Worm (Caenorhabditis elegans) whole organism, young adult: Measurements from ENCODE around the gene Y116F11B.13.

Experiments
- B0261.1 ChIP-seq: sonication (generic microtip); optimal IDR thresholded peaks from 2 replicates; lab custom pipeline; 2016; ENCODE audit warnings: mild to moderate bottlenecking, missing genetic modification characterization, moderate library complexity, missing compliant biosample characterization
- F22D6.2 ChIP-seq: sonication (generic microtip); optimal IDR thresholded peaks from 2 replicates; lab custom pipeline; 2016; ENCODE audit warnings: mild to moderate bottlenecking, missing genetic modification characterization, missing compliant biosample characterization
- F49E8.2 ChIP-seq: sonication (generic microtip); optimal IDR thresholded peaks from 3 replicates; lab custom pipeline; 2017; ENCODE audit warnings: missing genetic modification characterization, mild to moderate bottlenecking, missing compliant biosample characterization, antibody characterized with exemption, moderate library complexity; ENCODE audit not compliant: insufficient read depth
- F57A8.1 ChIP-seq: fragments of 200-800 bp; sonication (Bioruptor generic); optimal IDR thresholded peaks from 2 replicates; lab custom pipeline; 2018; ENCODE audit warnings: mild to moderate bottlenecking, missing genetic modification characterization, moderate library complexity, missing compliant biosample characterization
- F57C9.4 ChIP-seq: sonication (generic microtip); optimal IDR thresholded peaks from 2 replicates; lab custom pipeline; 2017; ENCODE audit warnings: mild to moderate bottlenecking, missing genetic modification characterization, missing compliant biosample characterization
- T26A5.8 ChIP-seq: sonication (generic microtip); optimal IDR thresholded peaks from 2 replicates; lab custom pipeline; 2016; ENCODE audit warnings: missing genetic modification characterization, missing compliant biosample characterization
- Y67H2A.10 ChIP-seq: fragments of 200-800 bp; sonication (Bioruptor generic); conservative IDR thresholded peaks from 2 replicates; pipeline ENCODE4 v1.3.6; 2022; ENCODE audit warnings: missing genetic modification reagents, missing genetic modification characterization, missing compliant biosample characterization
- egl-44 ChIP-seq: fragments of 200-800 bp; sonication (Bioruptor generic); IDR thresholded peaks from 2 replicates; pipeline ENCODE4 v1.3.6; 2022; ENCODE audit warnings: missing genetic modification reagents, missing genetic modification characterization, missing compliant biosample characterization
- madf-10 ChIP-seq: sonication (generic microtip); optimal IDR thresholded peaks from 2 replicates; lab custom pipeline; 2016; ENCODE audit warnings: mild to moderate bottlenecking, missing genetic modification characterization, missing compliant biosample characterization
- nhr-120 ChIP-seq: fragments of 200-800 bp; sonication (Bioruptor generic); IDR thresholded peaks from 2 replicates; pipeline ENCODE4 v1.3.6; 2022; ENCODE audit warnings: missing genetic modification characterization, missing compliant biosample characterization
- pha-4 ChIP-seq: fragments of 150-350 bp; sonication (generic microtip); optimal IDR thresholded peaks from 2 replicates; lab custom pipeline; 2014; ENCODE audit warnings: missing biosample characterization, missing genetic modification reagents, missing genetic modification characterization
- ztf-6 ChIP-seq: fragments of 200-800 bp; sonication (Bioruptor generic); IDR thresholded peaks from 2 replicates; pipeline ENCODE4 v1.3.6; 2022; ENCODE audit warnings: missing genetic modification reagents, missing genetic modification characterization, missing compliant biosample characterization

DNA sequence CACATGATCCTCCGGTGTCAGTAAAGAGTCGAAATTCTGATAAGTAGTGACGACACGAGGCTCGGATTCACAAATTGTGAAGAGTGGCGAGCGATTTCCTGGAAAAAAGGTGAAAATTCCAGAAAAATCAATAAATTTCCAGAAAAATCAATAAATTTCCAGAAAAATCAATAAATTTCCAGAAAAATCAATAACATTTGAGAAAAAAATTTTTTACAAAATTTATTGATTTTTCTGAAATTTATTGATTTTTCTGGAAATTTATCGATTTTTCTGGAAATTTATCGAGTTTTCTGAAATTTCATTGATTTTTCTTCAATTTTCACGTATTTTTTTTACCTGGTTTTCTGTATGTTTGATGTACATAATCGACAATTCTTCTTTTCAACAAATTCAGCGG is 23.0 kb downstream of the Y116F11B.13 start:
- no peak for TF ChIP-seq F49E8.2 (tag; lab: Kevin White, UChicago)
- TF ChIP-seq B0261.1: no peak
- no peak for TF ChIP-seq nhr-120
- TF ChIP-seq F22D6.2 (tag; lab: Kevin White, UChicago): no peak
- TF ChIP-seq T26A5.8: no peak
- no peak for TF ChIP-seq pha-4 (tag; lab: Kevin White, UChicago)
- no peak for TF ChIP-seq ztf-6
- TF ChIP-seq F57A8.1: no peak
- no peak for TF ChIP-seq Y67H2A.10
- no peak for TF ChIP-seq F57C9.4
- no peak for TF ChIP-seq egl-44 (GFP tag; lab: Robert Waterston, UW)
- TF ChIP-seq madf-10 (tag; lab: Kevin White, UChicago): no peak
